Fruit fly (Drosophila melanogaster): ENCODE results near the gene Hmgcl.
A peak's percentile ranks its signal among the peaks of the same experiment; 100 is the strongest.

Gene Hmgcl

dm6 chr2L:6956725-6957124 is 3.5 kb upstream of the Hmgcl start, which contains the start of the genes CG13775 and CG3430 (continued):
- TF ChIP-seq bbx (GFP tag; IDR thresholded peaks at IDR 0.05; ENCODE audit: partially characterized antibody) (peak; percentile 54; the same call in 1 of the 2 replicates), D19B (GFP tag; optimal IDR thresholded peaks at IDR 0.05) (no peak), bowl (GFP tag; IDR thresholded peaks at IDR 0.05) (no peak), CG14441 (GFP tag; IDR thresholded peaks at IDR 0.05) (no peak), CG4282 (GFP tag; optimal IDR thresholded peaks at IDR 0.05) (no peak), CG18764 (GFP tag; optimal IDR thresholded peaks at IDR 0.05) (no peak), CG3407 (GFP tag; optimal IDR thresholded peaks at IDR 0.05) (no peak), CG17612 (GFP tag; IDR thresholded peaks at IDR 0.05) (no peak), nau (GFP tag; optimal IDR thresholded peaks at IDR 0.05) (no peak), otp (GFP tag; IDR thresholded peaks at IDR 0.05) (no peak), Six4 (GFP tag; optimal IDR thresholded peaks at IDR 0.05) (no peak), CTCF (GFP tag; optimal IDR thresholded peaks at IDR 0.05) (no peak), nerfin-2 (GFP tag; IDR thresholded peaks at IDR 0.05; ENCODE audit: partially characterized antibody) (no peak), CG12104 (GFP tag; optimal IDR thresholded peaks at IDR 0.05) (no peak), CG4820 (GFP tag; optimal IDR thresholded peaks at IDR 0.05) (peak; percentile 2), Eip74EF (GFP tag; optimal IDR thresholded peaks at IDR 0.05) (no peak), en (GFP tag; optimal IDR thresholded peaks at IDR 0.05) (no peak), Jarid2 (GFP tag; optimal IDR thresholded peaks at IDR 0.05) (no peak), Meics (GFP tag; optimal IDR thresholded peaks at IDR 0.05) (no peak), CG31224 (GFP tag; IDR thresholded peaks at IDR 0.05) (no peak), ftz-f1 (GFP tag; optimal IDR thresholded peaks at IDR 0.05) (peak; percentile 0), fu2 (GFP tag; optimal IDR thresholded peaks at IDR 0.05) (no peak), Neu2 (GFP tag; optimal IDR thresholded peaks at IDR 0.05; ENCODE audit: borderline replicate concordance) (no peak), Atf-2 (GFP tag; optimal IDR thresholded peaks at IDR 0.05) (no peak), kah (GFP tag; optimal IDR thresholded peaks at IDR 0.05) (no peak), Fer1 (GFP tag; optimal IDR thresholded peaks at IDR 0.05) (peak; percentile 34), mam (GFP tag; optimal IDR thresholded peaks at IDR 0.05) (peak; percentile 52), toy (GFP tag; IDR thresholded peaks at IDR 0.05) (no peak), Hr3 (GFP tag; optimal IDR thresholded peaks at IDR 0.05) (no peak), tx (GFP tag; optimal IDR thresholded peaks at IDR 0.05) (no peak), CG1024 (GFP tag; IDR thresholded peaks at IDR 0.05) (no peak), crc (GFP tag; optimal IDR thresholded peaks at IDR 0.05) (no peak), Sox102F (GFP tag; optimal IDR thresholded peaks at IDR 0.05) (no peak), Optix (GFP tag; IDR thresholded peaks at IDR 0.05) (no peak), nerfin-1 (tag; optimal IDR thresholded peaks at IDR 0.05) (peak; percentile 12), CG7357 (GFP tag; IDR thresholded peaks at IDR 0.05) (no peak), CG14965 (GFP tag; optimal IDR thresholded peaks at IDR 0.05; ENCODE audit: borderline replicate concordance) (no peak), CG31441 (GFP tag; IDR thresholded peaks at IDR 0.05) (no peak), CG18476 (GFP tag; optimal IDR thresholded peaks at IDR 0.05) (no peak), ci (GFP tag; IDR thresholded peaks at IDR 0.05) (peak; percentile 52; the same call in 2 of the 3 replicates), CG8478 (optimal IDR thresholded peaks at IDR 0.05) (no peak), odd (GFP tag; optimal IDR thresholded peaks at IDR 0.05) (no peak), ken (GFP tag; IDR thresholded peaks at IDR 0.05) (0 out of 3 replicates have a peak, but pooled peaks have one; percentile 32), CG7372 (GFP tag; IDR thresholded peaks at IDR 0.05) (no peak), sima (GFP tag; optimal IDR thresholded peaks at IDR 0.05) (no peak), CG11085 (GFP tag; IDR thresholded peaks at IDR 0.05) (no peak), CG8359 (GFP tag; optimal IDR thresholded peaks at IDR 0.05; ENCODE audit: borderline replicate concordance) (no peak), CG17802 (tag; optimal IDR thresholded peaks at IDR 0.05) (no peak), gem (tag; optimal IDR thresholded peaks at IDR 0.05) (no peak), her (GFP tag; optimal IDR thresholded peaks at IDR 0.05) (peak; percentile 52), CG7556 (GFP tag; optimal IDR thresholded peaks at IDR 0.05) (no peak), zen (tag; optimal IDR thresholded peaks at IDR 0.05) (no peak), sim (GFP tag; IDR thresholded peaks at IDR 0.05) (no peak)
